Fruit fly (Drosophila melanogaster): ENCODE data around the gene CG14607.

dm6 chr3R:7216924-7217529 lies 24.5 kb upstream of the CG14607 start, which contains the start of gene CG14606:
- TF ChIP-seq CG8478 (optimal IDR thresholded peaks at IDR 0.05) = no peak
- no peak for TF ChIP-seq CTCF (optimal IDR thresholded peaks at IDR 0.05)

All from S2 (cell line).